Worm (Caenorhabditis elegans) whole organism, dauer: ENCODE results near the gene C17B7.8.

Source experiments
- unc-62 ChIP-seq: sonication (generic microtip); optimal IDR thresholded peaks from 2 replicates; lab custom pipeline; 2017; ENCODE audit warnings: missing biosample characterization, missing genetic modification reagents, missing genetic modification characterization

Gene C17B7.8

DNA sequence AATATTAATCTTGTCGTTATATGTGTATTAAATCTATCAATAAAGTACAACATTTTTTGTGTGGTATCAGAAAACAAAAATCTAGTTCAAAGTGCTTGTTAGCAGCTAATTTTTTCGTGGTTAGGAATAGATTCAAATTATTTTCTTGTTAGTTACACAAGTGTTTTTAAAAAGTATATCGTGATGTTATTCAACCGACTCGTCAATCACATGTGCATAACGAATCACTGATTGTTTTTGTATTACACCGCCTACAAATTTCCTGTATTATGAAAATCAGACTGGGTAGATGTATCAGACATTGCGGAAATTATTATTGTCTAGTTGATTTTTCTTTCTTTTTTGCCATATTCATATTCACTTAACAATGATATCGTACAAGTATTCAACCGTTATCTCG, 41.1 kb downstream of the C17B7.8 start, which contains the start of gene str-64:
Gene str-64 (plus strand): TSS at position 301 of the 400 bp plus-strand sequence.
- TF ChIP-seq unc-62 = no peak

DNA sequence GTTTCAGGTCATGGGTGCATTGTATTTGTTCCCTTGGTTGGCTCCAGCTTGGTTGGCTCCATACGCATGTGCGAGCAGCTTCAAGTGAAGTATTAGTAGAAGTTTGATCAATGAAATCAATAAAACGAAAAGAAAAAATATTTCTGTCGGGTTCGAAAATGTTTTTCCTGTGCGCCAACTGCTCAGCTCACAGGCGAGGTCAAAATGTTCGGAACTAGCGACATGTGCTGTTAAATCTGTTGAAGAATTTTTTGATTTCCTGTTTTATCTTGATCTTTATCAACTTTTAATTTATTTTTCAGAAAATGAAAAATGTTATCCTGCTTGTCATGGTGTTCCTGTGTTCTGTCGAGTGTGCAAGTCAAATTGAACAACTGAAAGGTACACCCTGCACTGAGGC, 42.6 kb downstream of the C17B7.8 start, which contains the start of gene T28A11.25:
Gene T28A11.25 (plus strand): TSS at position 301 of the 400 bp plus-strand sequence.
- no peak for TF ChIP-seq unc-62

- TF ChIP-seq unc-62 = no peak
These were observed 44.1 kb downstream of the C17B7.8 start, which contains the start of gene T28A11.2 for ce11 chrV:3280009-3280408. T28A11.2 (plus strand) TSS chrV:3280379.

DNA sequence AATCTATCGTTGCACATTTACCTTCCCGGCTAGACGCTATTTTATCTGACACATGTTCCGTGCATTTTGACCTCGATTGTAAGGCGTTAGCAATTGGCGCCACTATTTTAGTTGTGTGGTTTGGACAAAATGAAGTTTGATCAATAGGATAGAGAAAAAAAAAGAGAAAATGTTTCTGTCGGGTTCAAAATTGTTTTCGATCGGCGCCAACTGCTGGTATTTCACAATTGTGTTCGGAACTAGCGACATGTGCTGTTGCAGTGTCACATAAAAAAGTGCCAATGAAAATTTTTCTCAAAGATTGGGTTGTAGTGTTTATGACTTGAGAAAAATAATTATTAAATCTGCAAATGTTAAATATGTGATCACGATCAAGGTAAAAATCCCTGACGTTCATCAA, 44.9 kb downstream of the C17B7.8 start:
- no peak for TF ChIP-seq unc-62

- TF ChIP-seq unc-62 = no peak
These were observed 45.9 kb downstream of the C17B7.8 start, which contains the start of gene fbxa-64 for ce11 chrV:3278101-3278639. fbxa-64 (minus strand) TSS chrV:3278151.

- TF ChIP-seq unc-62 = no peak
These were observed 47.9 kb downstream of the C17B7.8 start for ce11 chrV:3276184-3276583.

- no peak for TF ChIP-seq unc-62
These were observed 49.0 kb downstream of the C17B7.8 start, which contains the start of gene T28A11.3 for ce11 chrV:3275033-3275432. T28A11.3 (plus strand) TSS chrV:3275333.

- no peak for TF ChIP-seq unc-62
These were observed 50.4 kb downstream of the C17B7.8 start, which contains the start of gene T28A11.4 for ce11 chrV:3273577-3274100. T28A11.4 (plus strand) TSS chrV:3274050.

ce11 chrV:3273156-3273555, 50.9 kb downstream of the C17B7.8 start, which contains the start of gene T28A11.20:
T28A11.20 (minus strand) TSS chrV:3273256.
- TF ChIP-seq unc-62 = no peak
